Fruit fly (Drosophila melanogaster): ENCODE results near the gene Cyp4d14.

DNA sequence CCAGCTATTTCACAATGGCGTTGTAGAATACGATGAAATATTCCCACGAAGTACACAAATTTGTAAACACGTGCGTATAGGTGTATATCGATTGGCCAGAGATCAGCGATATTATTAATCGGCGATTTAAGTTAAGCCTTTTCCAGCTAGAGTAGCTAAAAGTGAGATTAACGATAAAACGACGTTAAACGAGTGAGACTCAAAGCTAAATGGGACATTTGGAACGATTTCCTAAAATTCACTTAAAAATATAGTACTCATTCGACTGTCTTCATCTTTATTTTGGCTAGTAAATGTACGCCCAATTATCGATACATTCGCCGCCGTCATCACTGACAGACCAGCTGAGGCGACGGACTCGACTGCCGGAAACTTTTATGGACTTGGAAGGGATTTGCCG is 9.4 kb upstream of the Cyp4d14 start, which contains the start of the genes Nmd3 and CG17776:
- TF ChIP-seq jim (GFP tag; optimal IDR thresholded peaks at IDR 0.05) (no peak), foxo (GFP tag; optimal IDR thresholded peaks at IDR 0.05) (peak in 1 of 2 experiments; percentile 13), Dfd (GFP tag; optimal IDR thresholded peaks at IDR 0.05) (no peak), Mio (GFP tag; optimal IDR thresholded peaks at IDR 0.05) (no peak), Myc (optimal IDR thresholded peaks at IDR 0.05) (peak; percentile 97), h (GFP tag; optimal IDR thresholded peaks at IDR 0.05) (no peak), usp (GFP tag; optimal IDR thresholded peaks at IDR 0.05) (no peak), brk (GFP tag; optimal IDR thresholded peaks at IDR 0.05) (no peak), pan (optimal IDR thresholded peaks at IDR 0.05) (no peak), GATAd (GFP tag; optimal IDR thresholded peaks at IDR 0.05) (no peak), fru (GFP tag; optimal IDR thresholded peaks at IDR 0.05) (no peak), Hnf4 (GFP tag; optimal IDR thresholded peaks at IDR 0.05) (no peak)
